Worm (Caenorhabditis elegans) whole organism, young adult: ENCODE data around the gene ZK643.5.

Experiments used
- D2030.7 ChIP-seq: fragments of 200-800 bp; sonication (Bioruptor generic); IDR thresholded peaks from 2 replicates; pipeline ENCODE4 v1.3.6; 2022; ENCODE audit warnings: missing genetic modification reagents, missing genetic modification characterization, missing compliant biosample characterization
- F49E8.2 ChIP-seq: sonication (generic microtip); optimal IDR thresholded peaks from 3 replicates; lab custom pipeline; 2017; ENCODE audit warnings: missing genetic modification characterization, mild to moderate bottlenecking, missing compliant biosample characterization, antibody characterized with exemption, moderate library complexity; ENCODE audit not compliant: insufficient read depth
- ama-1 ChIP-seq, 3 experiments: fragments of 150-350 bp in 1 of 3; sonication (generic microtip) in 2 of 3; optimal IDR thresholded peaks; 2 replicates each; lab custom pipeline; 2014 to 2018; ENCODE audit warnings: missing biosample characterization in 2 of 3, missing genetic modification characterization in 2 of 3, missing genetic modification reagents in 2 of 3
- cebp-1 ChIP-seq, 2 experiments: fragments of 200-800 bp in 1 of 2; sonication (Bioruptor generic) in 1 of 2; sonication (generic microtip) in 1 of 2; IDR thresholded peaks in 1 of 2; optimal IDR thresholded peaks in 1 of 2; 2 replicates each; pipeline versions ENCODE4 v1.3.6 to Lab custom; 2017 to 2022; ENCODE audit warnings: missing compliant biosample characterization in 2 of 2, missing genetic modification characterization in 2 of 2, mild to moderate bottlenecking in 1 of 2, missing genetic modification reagents in 1 of 2, moderate library complexity in 1 of 2
- ceh-91 ChIP-seq: fragments of 200-800 bp; sonication (Bioruptor generic); IDR thresholded peaks from 2 replicates; pipeline ENCODE4 v1.3.6; 2022; ENCODE audit warnings: missing genetic modification reagents, missing genetic modification characterization, missing compliant biosample characterization
- ekl-4 ChIP-seq: fragments of 200-800 bp; sonication (Bioruptor generic); IDR thresholded peaks from 2 replicates; pipeline ENCODE4 v1.3.6; 2022; ENCODE audit warnings: missing genetic modification reagents, missing genetic modification characterization, missing compliant biosample characterization

DNA sequence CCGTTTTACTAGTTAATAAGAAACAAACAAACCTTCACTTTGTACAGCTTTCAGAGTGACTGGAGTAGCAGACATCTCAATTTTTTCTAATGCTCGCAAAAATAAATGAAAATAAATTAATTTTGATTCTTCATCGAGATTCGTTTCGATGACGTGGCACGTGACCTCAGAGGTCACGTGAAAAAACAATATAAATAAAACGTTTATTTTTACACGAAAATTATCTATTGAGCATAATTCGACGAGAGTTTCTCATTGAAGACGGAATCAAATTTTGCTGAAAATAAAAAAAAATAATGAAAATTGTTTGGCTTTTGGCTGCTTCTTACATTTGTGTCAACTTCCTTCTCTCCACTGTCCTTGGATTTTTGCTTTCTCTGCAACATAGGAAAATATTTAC, 45.9 kb upstream of the ZK643.5 start, which contains the start of gene rpn-6.2:
- no peak for TF ChIP-seq ceh-91 (GFP tag; lab: Robert Waterston, UW)
- TF ChIP-seq F49E8.2 = no peak
- no peak for TF ChIP-seq D2030.7 (GFP tag; lab: Robert Waterston, UW)
- TF ChIP-seq cebp-1 (GFP tag; IDR thresholded peaks at IDR 0.05; lab: Robert Waterston, UW) = no peak
- no peak for TF ChIP-seq cebp-1 (tag; optimal IDR thresholded peaks at IDR 0.05; lab: Kevin White, UChicago)
- no peak for TF ChIP-seq ekl-4 (GFP tag; lab: Robert Waterston, UW)
- no peak for TF ChIP-seq ama-1 (optimal IDR thresholded peaks at IDR 0.05; lab: Kevin White, UChicago)
- TF ChIP-seq ama-1 (GFP tag; optimal IDR thresholded peaks at IDR 0.05; lab: Kevin White, UChicago) = no peak
